Worm (Caenorhabditis elegans): ENCODE data around the gene pygo-1.

- TF ChIP-seq pat-9 (tag; optimal IDR thresholded peaks at IDR 0.05) (no peak), elt-2 (tag; optimal IDR thresholded peaks at IDR 0.05) (no peak), npax-4 (tag; optimal IDR thresholded peaks at IDR 0.05) (no peak), fkh-10 (GFP tag; optimal IDR thresholded peaks at IDR 0.05) (no peak), ceh-14 (tag; optimal IDR thresholded peaks at IDR 0.05) (no peak), madf-2 (tag; optimal IDR thresholded peaks at IDR 0.05) (no peak), pqm-1 (tag; optimal IDR thresholded peaks at IDR 0.05) (no peak), gmeb-2 (tag; optimal IDR thresholded peaks at IDR 0.05) (no peak), unc-55 (GFP tag; optimal IDR thresholded peaks at IDR 0.05) (no peak), dmd-4 (tag; optimal IDR thresholded peaks at IDR 0.05; ENCODE audit: borderline replicate concordance) (no peak), pha-4 (tag; optimal IDR thresholded peaks at IDR 0.05) (no peak)
Observed at ce11 chrIV:5054297-5054696, 28.8 kb upstream of the pygo-1 start.

All from whole organism, late embryonic.